Fruit fly (Drosophila melanogaster) Kc167 (cell line): Measurements from ENCODE around the gene CG31122.

Experiments
- Myc ChIP-seq: fragments of >200 bp; optimal IDR thresholded peaks from 2 replicates; lab custom pipeline; 2017; ENCODE audit warnings: missing external identifiers
- h ChIP-seq: fragments of >200 bp; optimal IDR thresholded peaks from 3 replicates; lab custom pipeline; 2018; ENCODE audit warnings: missing external identifiers
- psq ChIP-seq: fragments of >200 bp; optimal IDR thresholded peaks from 2 replicates; lab custom pipeline; 2017; ENCODE audit warnings: missing external identifiers

dm6 chr3R:18385593-18385992 lies 27.1 kb downstream of the CG31122 start, which contains the start of gene cona:
- TF ChIP-seq h (no peak), Myc (lab: Kevin White, UChicago) (no peak), psq (no peak)
